Worm (Caenorhabditis elegans) whole organism, young adult: Measurements from ENCODE around the gene B0496.6.

Experiments used
- B0019.2 ChIP-seq: fragments of 200-800 bp; sonication (Bioruptor generic); conservative IDR thresholded peaks from 2 replicates; pipeline ENCODE4 v1.3.6; 2022; ENCODE audit warnings: missing genetic modification reagents, missing genetic modification characterization, missing compliant biosample characterization
- B0035.1 ChIP-seq: sonication (generic microtip); optimal IDR thresholded peaks from 2 replicates; lab custom pipeline; 2016; ENCODE audit warnings: missing genetic modification characterization, mild to moderate bottlenecking, missing compliant biosample characterization, missing genotype, missing genetic modification reagents
- C06A6.2 ChIP-seq: fragments of 200-800 bp; sonication (Bioruptor generic); conservative IDR thresholded peaks from 2 replicates; pipeline ENCODE4 v1.3.6; 2022; ENCODE audit warnings: missing genetic modification characterization, missing compliant biosample characterization
- D2030.7 ChIP-seq: fragments of 200-800 bp; sonication (Bioruptor generic); IDR thresholded peaks from 2 replicates; pipeline ENCODE4 v1.3.6; 2022; ENCODE audit warnings: missing genetic modification reagents, missing genetic modification characterization, missing compliant biosample characterization
- F22D6.2 ChIP-seq: sonication (generic microtip); optimal IDR thresholded peaks from 2 replicates; lab custom pipeline; 2016; ENCODE audit warnings: mild to moderate bottlenecking, missing genetic modification characterization, missing compliant biosample characterization
- F33H1.4 ChIP-seq: fragments of 200-800 bp; sonication (Bioruptor generic); IDR thresholded peaks from 2 replicates; pipeline ENCODE4 v1.3.6; 2022; ENCODE audit warnings: missing genetic modification reagents, missing genetic modification characterization, missing compliant biosample characterization
- F49E8.2 ChIP-seq: sonication (generic microtip); optimal IDR thresholded peaks from 3 replicates; lab custom pipeline; 2017; ENCODE audit warnings: missing genetic modification characterization, mild to moderate bottlenecking, missing compliant biosample characterization, antibody characterized with exemption, moderate library complexity; ENCODE audit not compliant: insufficient read depth
- F52B5.7 ChIP-seq: sonication (generic microtip); optimal IDR thresholded peaks from 2 replicates; lab custom pipeline; 2016; ENCODE audit warnings: mild to moderate bottlenecking, missing genetic modification characterization, missing compliant biosample characterization
- K12H6.12 ChIP-seq: fragments of 200-800 bp; sonication (Bioruptor generic); optimal IDR thresholded peaks from 2 replicates; lab custom pipeline; 2018; ENCODE audit warnings: mild to moderate bottlenecking, missing genetic modification characterization, missing compliant biosample characterization
- T26A5.8 ChIP-seq: sonication (generic microtip); optimal IDR thresholded peaks from 2 replicates; lab custom pipeline; 2016; ENCODE audit warnings: missing genetic modification characterization, missing compliant biosample characterization
- Y67H2A.10 ChIP-seq: fragments of 200-800 bp; sonication (Bioruptor generic); conservative IDR thresholded peaks from 2 replicates; pipeline ENCODE4 v1.3.6; 2022; ENCODE audit warnings: missing genetic modification reagents, missing genetic modification characterization, missing compliant biosample characterization
- bed-2 ChIP-seq: fragments of 200-800 bp; sonication (Bioruptor generic); IDR thresholded peaks from 2 replicates; pipeline ENCODE4 v1.3.6; 2022; ENCODE audit warnings: missing genetic modification reagents, missing genetic modification characterization, missing compliant biosample characterization
- cebp-1 ChIP-seq, 2 experiments: fragments of 200-800 bp in 1 of 2; sonication (Bioruptor generic) in 1 of 2; sonication (generic microtip) in 1 of 2; IDR thresholded peaks in 1 of 2; optimal IDR thresholded peaks in 1 of 2; 2 replicates each; pipeline versions ENCODE4 v1.3.6 to Lab custom; 2017 to 2022; ENCODE audit warnings: missing compliant biosample characterization in 2 of 2, missing genetic modification characterization in 2 of 2, mild to moderate bottlenecking in 1 of 2, missing genetic modification reagents in 1 of 2, moderate library complexity in 1 of 2
- ceh-58 ChIP-seq: fragments of 200-800 bp; sonication (Bioruptor generic); IDR thresholded peaks from 2 replicates; pipeline ENCODE4 v1.3.6; 2022; ENCODE audit warnings: missing genetic modification characterization, missing compliant biosample characterization
- ceh-79 ChIP-seq: sonication (generic microtip); optimal IDR thresholded peaks from 2 replicates; lab custom pipeline; 2017; ENCODE audit warnings: mild to moderate bottlenecking, missing genetic modification characterization, missing compliant biosample characterization
- die-1 ChIP-seq: sonication (generic microtip); optimal IDR thresholded peaks from 2 replicates; lab custom pipeline; 2016; ENCODE audit warnings: missing genotype, mild to moderate bottlenecking, missing genetic modification characterization, missing compliant biosample characterization
- dpff-1 ChIP-seq: sonication (generic microtip); optimal IDR thresholded peaks from 2 replicates; lab custom pipeline; 2017; ENCODE audit warnings: mild to moderate bottlenecking, missing genetic modification characterization, missing compliant biosample characterization
- fkh-3 ChIP-seq: sonication (generic microtip); optimal IDR thresholded peaks from 2 replicates; lab custom pipeline; 2016; ENCODE audit warnings: mild to moderate bottlenecking, missing genetic modification characterization, missing compliant biosample characterization
- hmg-1.2 ChIP-seq: fragments of 200-800 bp; sonication (Bioruptor generic); IDR thresholded peaks from 2 replicates; pipeline ENCODE4 v1.3.6; 2022; ENCODE audit warnings: missing genetic modification reagents, missing genetic modification characterization, missing compliant biosample characterization
- hmg-20 ChIP-seq: fragments of 200-800 bp; sonication (Bioruptor generic); IDR thresholded peaks from 2 replicates; pipeline ENCODE4 v1.3.6; 2022; ENCODE audit warnings: missing genetic modification reagents, missing genetic modification characterization, missing compliant biosample characterization
- hrde-1 ChIP-seq: sonication (generic microtip); optimal IDR thresholded peaks from 2 replicates; lab custom pipeline; 2016; ENCODE audit warnings: missing genetic modification characterization, mild to moderate bottlenecking, missing compliant biosample characterization, moderate library complexity, missing genotype, missing genetic modification reagents, borderline replicate concordance
- lag-1 ChIP-seq: fragments of 200-800 bp; sonication (Bioruptor generic); IDR thresholded peaks from 2 replicates; pipeline ENCODE4 v1.3.6; 2022; ENCODE audit warnings: missing genetic modification reagents, missing genetic modification characterization, missing compliant biosample characterization
- let-526 ChIP-seq: fragments of 200-800 bp; sonication (Bioruptor generic); IDR thresholded peaks from 2 replicates; pipeline ENCODE4 v1.3.6; 2022; ENCODE audit warnings: missing genetic modification reagents, missing genetic modification characterization, missing compliant biosample characterization
- nfya-1 ChIP-seq: sonication (generic microtip); optimal IDR thresholded peaks from 2 replicates; lab custom pipeline; 2017; ENCODE audit warnings: antibody characterized with exemption, missing compliant biosample characterization, missing genetic modification characterization, borderline replicate concordance; ENCODE audit not compliant: insufficient read depth
- nfya-2 ChIP-seq: fragments of 200-800 bp; sonication (Bioruptor generic); IDR thresholded peaks from 2 replicates; pipeline ENCODE4 v1.3.6; 2022; ENCODE audit warnings: missing genetic modification reagents, missing genetic modification characterization, missing compliant biosample characterization
- nhr-120 ChIP-seq: fragments of 200-800 bp; sonication (Bioruptor generic); IDR thresholded peaks from 2 replicates; pipeline ENCODE4 v1.3.6; 2022; ENCODE audit warnings: missing genetic modification characterization, missing compliant biosample characterization
- sdz-38 ChIP-seq: sonication (generic microtip); optimal IDR thresholded peaks from 2 replicates; lab custom pipeline; 2016; ENCODE audit warnings: missing genotype, missing genetic modification characterization, missing compliant biosample characterization
- snpc-1.3 ChIP-seq: sonication (generic microtip); optimal IDR thresholded peaks from 2 replicates; lab custom pipeline; 2017; ENCODE audit warnings: missing genetic modification characterization, mild to moderate bottlenecking, missing compliant biosample characterization, antibody characterized with exemption, moderate library complexity, missing genotype, missing genetic modification reagents; ENCODE audit not compliant: insufficient read depth
- snpc-3.4 ChIP-seq: sonication (generic microtip); optimal IDR thresholded peaks from 2 replicates; lab custom pipeline; 2017; ENCODE audit warnings: missing genetic modification characterization, mild to moderate bottlenecking, missing compliant biosample characterization, antibody characterized with exemption, moderate library complexity, missing genotype, missing genetic modification reagents
- somi-1 ChIP-seq: fragments of 200-800 bp; sonication (Bioruptor generic); optimal IDR thresholded peaks from 2 replicates; lab custom pipeline; 2018; ENCODE audit warnings: mild to moderate bottlenecking, missing genetic modification characterization, missing compliant biosample characterization
- tbp1 ChIP-seq: fragments of 200-800 bp; sonication (Bioruptor generic); optimal IDR thresholded peaks from 2 replicates; lab custom pipeline; 2018; ENCODE audit warnings: mild to moderate bottlenecking, missing genetic modification characterization, missing compliant biosample characterization
- tbx-9 ChIP-seq: sonication (generic microtip); optimal IDR thresholded peaks from 2 replicates; lab custom pipeline; 2016; ENCODE audit warnings: borderline replicate concordance, missing genetic modification characterization, inconsistent platforms, missing compliant biosample characterization
- tlf-1 ChIP-seq: fragments of 200-800 bp; sonication (Bioruptor generic); optimal IDR thresholded peaks from 2 replicates; lab custom pipeline; 2018; ENCODE audit warnings: mild to moderate bottlenecking, missing genetic modification characterization, missing compliant biosample characterization
- unc-130 ChIP-seq: sonication (generic microtip); optimal IDR thresholded peaks from 2 replicates; lab custom pipeline; 2016; ENCODE audit warnings: missing genetic modification reagents, missing genetic modification characterization, missing compliant biosample characterization
- unc-62 ChIP-seq: fragments of 150-350 bp; optimal IDR thresholded peaks from 2 replicates; lab custom pipeline; 2014; ENCODE audit warnings: missing biosample characterization, missing genetic modification reagents, missing genetic modification characterization
- ztf-26 ChIP-seq: sonication (generic microtip); optimal IDR thresholded peaks from 2 replicates; lab custom pipeline; 2017; ENCODE audit warnings: missing genetic modification characterization, missing compliant biosample characterization
- ztf-6 ChIP-seq: fragments of 200-800 bp; sonication (Bioruptor generic); IDR thresholded peaks from 2 replicates; pipeline ENCODE4 v1.3.6; 2022; ENCODE audit warnings: missing genetic modification reagents, missing genetic modification characterization, missing compliant biosample characterization

B0496.6 gene

DNA sequence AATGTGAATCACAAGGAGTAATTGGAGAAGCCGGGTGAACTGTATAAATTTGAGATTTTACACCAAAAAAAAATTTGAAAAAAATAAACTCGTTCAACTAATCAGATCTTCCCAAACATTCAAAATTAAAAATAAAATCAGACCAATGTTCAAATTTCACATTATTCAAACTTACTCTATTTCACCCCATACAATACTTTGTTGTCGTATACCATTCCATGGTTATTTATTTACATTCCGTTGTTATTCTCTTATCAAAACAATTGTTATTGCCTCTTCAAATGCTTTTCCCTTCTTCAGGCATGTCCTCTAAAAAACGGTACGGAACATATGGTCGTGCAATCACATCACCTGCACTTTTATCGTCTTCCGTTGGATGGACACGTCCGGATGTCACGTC, 5.3 kb downstream of the B0496.6 start, which contains the start of gene unc-82:
Gene unc-82 (plus strand): TSS at position 301 of the 400 bp plus-strand sequence.
- TF ChIP-seq ztf-26, result no peak
- no peak for TF ChIP-seq snpc-1.3 (tag; lab: Kevin White, UChicago)
- no peak for TF ChIP-seq nfya-1
- TF ChIP-seq F49E8.2, result no peak
- TF ChIP-seq ceh-58 (GFP tag; lab: Robert Waterston, UW), result no peak
- TF ChIP-seq fkh-3 (tag; lab: Kevin White, UChicago), result no peak
- TF ChIP-seq ceh-79, result no peak
- TF ChIP-seq unc-130 (GFP tag; lab: Kevin White, UChicago), result no peak
- TF ChIP-seq D2030.7 (GFP tag; lab: Robert Waterston, UW), result no peak
- no peak for TF ChIP-seq K12H6.12 (tag; lab: Kevin White, UChicago)
- no peak for TF ChIP-seq hmg-1.2 (GFP tag; lab: Robert Waterston, UW)
- no peak for TF ChIP-seq sdz-38 (tag; lab: Kevin White, UChicago)

DNA sequence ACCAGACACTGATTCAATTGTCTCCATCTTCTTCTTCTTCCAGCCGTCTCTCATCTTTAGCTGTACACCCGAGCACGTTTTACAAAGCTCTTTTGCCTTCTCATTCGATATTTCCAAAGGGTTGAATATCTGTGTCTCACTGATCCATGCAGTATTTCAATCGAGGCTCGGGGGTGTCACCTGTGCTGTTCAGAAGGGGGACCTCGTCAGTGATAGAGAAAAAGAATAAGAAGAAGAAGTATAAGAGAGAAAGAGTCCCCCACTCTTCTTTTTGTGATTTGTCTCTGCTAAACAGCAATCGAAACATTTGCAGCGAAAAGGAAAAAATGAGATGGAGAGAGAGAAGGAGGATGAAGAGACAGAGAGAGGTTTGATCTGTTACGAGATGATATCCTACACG, 7.1 kb downstream of the B0496.6 start:
- no peak for TF ChIP-seq snpc-3.4
- TF ChIP-seq ztf-6 (GFP tag; lab: Robert Waterston, UW), result no peak
- TF ChIP-seq F22D6.2 (tag; lab: Kevin White, UChicago), result no peak
- TF ChIP-seq nhr-120 (GFP tag; lab: Robert Waterston, UW), result no peak
- TF ChIP-seq somi-1 (GFP tag; lab: Kevin White, UChicago), result peak; percentile 9
- no peak for TF ChIP-seq hmg-20 (GFP tag; lab: Robert Waterston, UW)

DNA sequence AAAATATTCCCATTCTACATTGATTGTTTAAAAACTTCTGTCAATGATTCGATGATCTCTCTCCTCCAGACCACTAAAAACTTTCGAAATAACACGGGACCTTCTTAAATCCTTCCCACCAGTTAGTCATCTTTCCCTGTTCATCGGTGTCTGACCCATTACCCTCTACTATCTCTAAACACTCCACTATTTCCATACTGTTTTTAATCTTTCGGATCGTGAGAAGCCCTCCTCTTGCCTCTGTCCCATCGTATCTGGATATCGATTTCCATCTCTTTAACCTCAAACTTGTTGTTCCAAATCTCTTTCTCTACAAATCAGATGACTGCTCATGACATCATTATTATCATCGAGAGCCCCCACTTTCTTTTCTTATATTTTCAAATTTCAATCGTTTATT, 9.4 kb downstream of the B0496.6 start:
- TF ChIP-seq D2030.7 (GFP tag; lab: Robert Waterston, UW) (no peak), dpff-1 (tag; lab: Kevin White, UChicago) (no peak), C06A6.2 (no peak), B0035.1 (tag; lab: Kevin White, UChicago) (no peak), let-526 (GFP tag; lab: Robert Waterston, UW) (no peak), tbp1 (GFP tag; lab: Kevin White, UChicago) (no peak), lag-1 (no peak), tlf-1 (GFP tag; lab: Kevin White, UChicago) (no peak), unc-62 (GFP tag; lab: Kevin White, UChicago) (no peak), die-1 (tag; lab: Kevin White, UChicago) (no peak), bed-2 (no peak), F52B5.7 (tag; lab: Kevin White, UChicago) (no peak), T26A5.8 (no peak), F33H1.4 (GFP tag; lab: Robert Waterston, UW) (no peak), tbx-9 (no peak), cebp-1 (GFP tag; IDR thresholded peaks at IDR 0.05; lab: Robert Waterston, UW) (no peak), cebp-1 (tag; optimal IDR thresholded peaks at IDR 0.05; lab: Kevin White, UChicago) (no peak), B0019.2 (GFP tag; lab: Robert Waterston, UW) (no peak), Y67H2A.10 (no peak), nfya-2 (GFP tag; lab: Robert Waterston, UW) (no peak), hrde-1 (tag; lab: Kevin White, UChicago) (no peak)
